Fruit fly (Drosophila melanogaster) S2 (cell line): Measurements from ENCODE around the gene wwk.

Experiments used
- CG8478 ChIP-seq: fragments of >200 bp; optimal IDR thresholded peaks from 2 replicates; lab custom pipeline; 2018
- CTCF ChIP-seq, 2 experiments: fragments of >200 bp; optimal IDR thresholded peaks; 2 replicates each; lab custom pipeline; 2018

- no peak for TF ChIP-seq CG8478 (lab: Kevin White, UChicago)
- TF ChIP-seq CTCF (optimal IDR thresholded peaks at IDR 0.05; lab: Kevin White, UChicago) = no peak
Observed at dm6 chr2L:15035366-15035765, 39.2 kb upstream of the wwk start, which contains the start of gene yellow-c.
